Fruit fly (Drosophila melanogaster) whole organism, prepupa: ENCODE results near the gene Abcd3.

Experiments used
- CG10631 ChIP-seq: fragments of 200-800 bp; sonication (Bioruptor generic); optimal IDR thresholded peaks from 2 replicates; lab custom pipeline; 2016; ENCODE audit warnings: missing biosample characterization, missing genetic modification characterization
- CG15336 ChIP-seq: fragments of 200-800 bp; sonication (Bioruptor generic); IDR thresholded peaks from 2 replicates; pipeline ENCODE4 v1.3.6; 2022; ENCODE audit warnings: missing biosample characterization, missing genetic modification characterization
- CG1621 ChIP-seq: fragments of 200-800 bp; sonication (Bioruptor generic); optimal IDR thresholded peaks from 3 replicates; lab custom pipeline; 2018; ENCODE audit warnings: missing biosample characterization, mild to moderate bottlenecking, missing genetic modification characterization
- Eip75B ChIP-seq: fragments of 200-800 bp; sonication (Bioruptor generic); optimal IDR thresholded peaks from 3 replicates; lab custom pipeline; 2016; ENCODE audit warnings: missing biosample characterization, missing genetic modification characterization
- Ets96B ChIP-seq: fragments of 200-800 bp; optimal IDR thresholded peaks from 2 replicates; lab custom pipeline; 2019; ENCODE audit warnings: missing biosample characterization, mild to moderate bottlenecking, missing genetic modification characterization, moderate library complexity
- Hr38 ChIP-seq: sonication (Bioruptor generic); optimal IDR thresholded peaks from 2 replicates; lab custom pipeline; 2016; ENCODE audit warnings: missing biosample characterization, missing genetic modification characterization
- Hr39 ChIP-seq: fragments of 200-800 bp; sonication (Bioruptor generic); optimal IDR thresholded peaks from 2 replicates; lab custom pipeline; 2016; ENCODE audit warnings: missing biosample characterization, missing genetic modification characterization
- Lpt ChIP-seq: fragments of 200-800 bp; sonication (Bioruptor generic); optimal IDR thresholded peaks from 3 replicates; lab custom pipeline; 2016; ENCODE audit warnings: missing biosample characterization, missing genetic modification characterization
- Smox ChIP-seq: fragments of 200-800 bp; sonication (Bioruptor generic); optimal IDR thresholded peaks from 3 replicates; lab custom pipeline; 2016; ENCODE audit warnings: missing biosample characterization, missing genetic modification characterization
- Sox15 ChIP-seq: fragments of 200-800 bp; sonication (Bioruptor generic); optimal IDR thresholded peaks from 3 replicates; lab custom pipeline; 2016; ENCODE audit warnings: missing biosample characterization, missing genetic modification characterization
- achi ChIP-seq: fragments of 200-800 bp; sonication (Bioruptor generic); optimal IDR thresholded peaks from 3 replicates; lab custom pipeline; 2016; ENCODE audit warnings: missing biosample characterization, missing genetic modification characterization
- acj6 ChIP-seq: fragments of 200-800 bp; sonication (Bioruptor generic); optimal IDR thresholded peaks from 3 replicates; lab custom pipeline; 2016; ENCODE audit warnings: missing biosample characterization, missing genetic modification characterization
- fd59A ChIP-seq: fragments of 200-800 bp; sonication (Bioruptor generic); optimal IDR thresholded peaks from 2 replicates; lab custom pipeline; 2017; ENCODE audit warnings: missing biosample characterization, mild to moderate bottlenecking, missing genetic modification characterization, missing genetic modification reagents

- TF ChIP-seq Hr39 (GFP tag; lab: Kevin White, UChicago) (no peak), CG10631 (no peak), CG15336 (no peak), Smox (GFP tag; lab: Kevin White, UChicago) (no peak), Eip75B (GFP tag; lab: Kevin White, UChicago) (no peak), acj6 (GFP tag; lab: Kevin White, UChicago) (no peak), fd59A (GFP tag; lab: Kevin White, UChicago) (no peak), achi (GFP tag; lab: Kevin White, UChicago) (peak; percentile 76), Sox15 (GFP tag; lab: Kevin White, UChicago) (no peak), Hr38 (GFP tag; lab: Kevin White, UChicago) (no peak), Lpt (GFP tag; lab: Kevin White, UChicago) (no peak), Ets96B (tag; lab: Kevin White, UChicago) (no peak), CG1621 (no peak)
Measured at dm6 chrX:19745908-19746604, 4.5 kb upstream of the Abcd3 start, which contains the start of gene parvin.
